Worm (Caenorhabditis elegans): ENCODE data around the gene twk-7.

ce11 chrIII:8605532-8605931 lies 38.0 kb downstream of the twk-7 start, which contains the start of gene C06E1.1:
- TF ChIP-seq ama-1 (optimal IDR thresholded peaks at IDR 0.05), result no peak
- peak in 1 of 2 experiments; percentile 56 for TF ChIP-seq unc-62 (GFP tag; optimal IDR thresholded peaks at IDR 0.05 in 1 of 2)
- TF ChIP-seq unc-62 (tag; optimal IDR thresholded peaks at IDR 0.05), result no peak
- no peak for TF ChIP-seq Y105C5A.15 (GFP tag; IDR thresholded peaks at IDR 0.05)
- no peak for TF ChIP-seq ces-1 (GFP tag; optimal IDR thresholded peaks at IDR 0.05)
- TF ChIP-seq aly-2 (tag; optimal IDR thresholded peaks at IDR 0.05), result no peak
- TF ChIP-seq F10B5.3 (tag; optimal IDR thresholded peaks at IDR 0.05), result no peak
- TF ChIP-seq nhr-102 (tag; optimal IDR thresholded peaks at IDR 0.05), result no peak
- TF ChIP-seq tra-1 (GFP tag; IDR thresholded peaks at IDR 0.05), result no peak
